Fruit fly (Drosophila melanogaster) Kc167 (cell line): ENCODE data around the gene poe.

Experiments used
- Myc ChIP-seq: fragments of >200 bp; optimal IDR thresholded peaks from 2 replicates; lab custom pipeline; 2017; ENCODE audit warnings: missing external identifiers
- Sin3A ChIP-seq: fragments of >200 bp; optimal IDR thresholded peaks from 2 replicates; lab custom pipeline; 2018; ENCODE audit warnings: missing external identifiers
- h ChIP-seq: fragments of >200 bp; optimal IDR thresholded peaks from 3 replicates; lab custom pipeline; 2018; ENCODE audit warnings: missing external identifiers
- insv ChIP-seq: fragments of >200 bp; optimal IDR thresholded peaks from 3 replicates; lab custom pipeline; 2018; ENCODE audit warnings: missing external identifiers
- psq ChIP-seq: fragments of >200 bp; optimal IDR thresholded peaks from 2 replicates; lab custom pipeline; 2017; ENCODE audit warnings: missing external identifiers
- ttk ChIP-seq: sonication (Bioruptor generic); optimal IDR thresholded peaks from 2 replicates; lab custom pipeline; 2017; ENCODE audit warnings: missing external identifiers

The poe gene

DNA sequence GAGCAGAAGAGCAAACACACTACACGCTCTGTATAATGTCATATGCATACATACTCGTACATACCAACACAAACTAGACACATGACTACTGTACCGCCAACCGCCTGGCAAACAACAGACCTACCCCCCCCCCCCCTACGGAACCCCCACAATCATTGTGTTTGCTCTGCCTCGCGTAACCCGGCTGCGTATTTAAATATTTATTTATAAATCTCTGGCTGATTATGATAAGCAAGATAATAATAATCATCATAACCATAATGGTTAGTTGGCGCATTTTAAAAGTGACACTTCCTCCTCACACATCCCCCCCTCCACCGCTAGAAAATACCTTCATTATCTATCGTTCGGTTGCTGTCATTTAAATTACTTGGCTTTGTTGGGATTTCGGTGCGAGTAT lies 26.0 kb upstream of the poe start:
- TF ChIP-seq h: no peak
- no peak for TF ChIP-seq Sin3A (lab: Kevin White, UChicago)
- TF ChIP-seq Myc: no peak
- TF ChIP-seq psq (lab: Kevin White, UChicago): no peak
- no peak for TF ChIP-seq ttk (lab: Kevin White, UChicago)
- TF ChIP-seq insv: no peak

DNA sequence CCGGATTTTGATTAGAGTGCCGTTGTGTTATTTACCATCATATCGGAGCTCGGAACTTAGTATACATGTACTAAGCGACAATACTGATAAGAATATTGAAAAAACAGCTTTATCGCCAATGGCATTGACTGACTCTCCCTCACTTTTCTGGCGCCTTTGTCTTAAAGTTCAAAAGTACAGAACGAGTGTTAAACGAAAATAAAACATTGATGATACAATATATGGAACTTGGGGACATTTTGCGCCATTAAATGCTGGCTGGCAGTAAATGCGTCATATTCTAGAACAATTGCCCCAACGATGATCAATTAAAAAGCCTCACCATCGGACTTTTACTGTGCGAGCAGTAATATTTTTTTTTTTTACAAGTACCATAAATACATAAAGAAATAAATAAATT lies 23.8 kb upstream of the poe start:
- TF ChIP-seq Myc (no peak), ttk (lab: Kevin White, UChicago) (no peak), Sin3A (lab: Kevin White, UChicago) (no peak), insv (no peak), h (no peak), psq (lab: Kevin White, UChicago) (no peak)

dm6 chr2L:8094058-8094825 lies 22.8 kb upstream of the poe start:
- TF ChIP-seq Myc: no peak
- TF ChIP-seq h: no peak
- TF ChIP-seq insv: no peak
- no peak for TF ChIP-seq ttk (lab: Kevin White, UChicago)
- TF ChIP-seq psq (lab: Kevin White, UChicago): no peak
- TF ChIP-seq Sin3A (lab: Kevin White, UChicago): no peak

dm6 chr2L:8093182-8093941 lies 21.9 kb upstream of the poe start:
- TF ChIP-seq Sin3A (lab: Kevin White, UChicago) (no peak), ttk (lab: Kevin White, UChicago) (no peak), h (no peak), Myc (no peak), psq (lab: Kevin White, UChicago) (no peak), insv (no peak)

dm6 chr2L:8091908-8092307 lies 20.5 kb upstream of the poe start:
- TF ChIP-seq h (no peak), Sin3A (lab: Kevin White, UChicago) (no peak), Myc (no peak), psq (lab: Kevin White, UChicago) (no peak), insv (no peak), ttk (lab: Kevin White, UChicago) (no peak)

- TF ChIP-seq Sin3A (lab: Kevin White, UChicago) (no peak), h (no peak), insv (no peak), ttk (lab: Kevin White, UChicago) (no peak), psq (lab: Kevin White, UChicago) (no peak)
These were observed 20.0 kb upstream of the poe start for dm6 chr2L:8091429-8091828.

dm6 chr2L:8088025-8088789 lies 16.8 kb upstream of the poe start:
- TF ChIP-seq psq (lab: Kevin White, UChicago) (no peak), ttk (lab: Kevin White, UChicago) (no peak), Myc (no peak), insv (no peak), Sin3A (lab: Kevin White, UChicago) (no peak), h (no peak)

DNA sequence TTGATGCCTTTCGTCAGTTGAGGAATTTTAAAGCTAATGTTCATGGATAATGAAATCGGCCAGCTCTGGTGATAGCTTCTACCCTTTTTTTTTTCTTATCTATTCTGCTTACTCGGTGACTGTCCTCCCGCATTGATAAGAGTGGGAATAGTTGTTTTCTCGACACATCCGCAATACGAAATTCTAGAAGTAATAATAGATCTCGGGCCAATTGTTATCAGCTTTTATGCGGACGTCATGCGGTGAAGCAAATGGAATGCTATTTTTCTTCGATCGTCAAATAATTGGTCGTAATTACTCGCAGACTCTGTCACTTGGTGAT lies 16.0 kb upstream of the poe start:
- TF ChIP-seq Sin3A (lab: Kevin White, UChicago) (no peak), Myc (no peak), psq (lab: Kevin White, UChicago) (no peak), insv (no peak), ttk (lab: Kevin White, UChicago) (no peak), h (no peak)

dm6 chr2L:8086736-8087467 lies 15.5 kb upstream of the poe start:
- TF ChIP-seq h (no peak), ttk (lab: Kevin White, UChicago) (no peak), insv (no peak)

dm6 chr2L:8085466-8086164 lies 14.2 kb upstream of the poe start:
- no peak for TF ChIP-seq h
- no peak for TF ChIP-seq insv
- TF ChIP-seq psq (lab: Kevin White, UChicago): no peak
- no peak for TF ChIP-seq Myc
- TF ChIP-seq Sin3A (lab: Kevin White, UChicago): no peak
- no peak for TF ChIP-seq ttk (lab: Kevin White, UChicago)

dm6 chr2L:8084349-8085203 lies 13.2 kb upstream of the poe start:
- no peak for TF ChIP-seq h
- TF ChIP-seq psq (lab: Kevin White, UChicago): no peak
- TF ChIP-seq Sin3A (lab: Kevin White, UChicago): no peak
- TF ChIP-seq Myc: no peak
- no peak for TF ChIP-seq ttk (lab: Kevin White, UChicago)
